Fruit fly (Drosophila melanogaster): ENCODE results near the gene gammaTub23C.

gammaTub23C gene

DNA sequence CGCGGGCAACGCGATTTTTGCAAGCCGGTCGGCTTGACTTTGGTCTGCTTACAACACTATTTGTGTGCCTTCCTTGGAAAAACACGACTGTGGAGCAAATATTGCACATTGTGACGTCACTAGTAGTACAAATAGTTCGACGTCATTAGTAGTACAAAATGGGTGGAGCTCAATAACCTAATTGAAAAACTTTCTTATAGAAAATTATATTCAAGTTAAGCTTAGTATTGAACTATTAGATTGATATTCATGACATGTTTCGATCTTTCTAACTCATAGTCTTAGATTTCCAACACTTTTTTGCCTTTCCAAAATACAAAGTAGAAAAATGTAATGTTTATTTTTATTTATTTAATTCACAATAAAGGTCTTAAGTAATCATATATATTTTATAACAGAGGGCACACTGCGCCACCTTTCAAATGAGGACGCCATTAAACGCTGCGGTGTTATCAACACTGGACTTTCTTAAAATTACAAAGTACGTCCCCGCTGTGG lies at the start of gene gammaTub23C, which contains the start of gene Rrp1:
Gene gammaTub23C (plus strand): TSS at position 453 of the 498 bp plus-strand sequence.
Gene Rrp1 (minus strand): TSS at position 70 of the 498 bp plus-strand sequence.
- TF ChIP-seq Dll (optimal IDR thresholded peaks at IDR 0.05) = no peak
- TF ChIP-seq pan (optimal IDR thresholded peaks at IDR 0.05) = no peak
- TF ChIP-seq EcR (GFP tag; optimal IDR thresholded peaks at IDR 0.05) = no peak
- no peak for TF ChIP-seq usp (GFP tag; optimal IDR thresholded peaks at IDR 0.05)
- TF ChIP-seq psq (optimal IDR thresholded peaks at IDR 0.05) = no peak
- TF ChIP-seq CG8478 (optimal IDR thresholded peaks at IDR 0.05) = no peak

DNA sequence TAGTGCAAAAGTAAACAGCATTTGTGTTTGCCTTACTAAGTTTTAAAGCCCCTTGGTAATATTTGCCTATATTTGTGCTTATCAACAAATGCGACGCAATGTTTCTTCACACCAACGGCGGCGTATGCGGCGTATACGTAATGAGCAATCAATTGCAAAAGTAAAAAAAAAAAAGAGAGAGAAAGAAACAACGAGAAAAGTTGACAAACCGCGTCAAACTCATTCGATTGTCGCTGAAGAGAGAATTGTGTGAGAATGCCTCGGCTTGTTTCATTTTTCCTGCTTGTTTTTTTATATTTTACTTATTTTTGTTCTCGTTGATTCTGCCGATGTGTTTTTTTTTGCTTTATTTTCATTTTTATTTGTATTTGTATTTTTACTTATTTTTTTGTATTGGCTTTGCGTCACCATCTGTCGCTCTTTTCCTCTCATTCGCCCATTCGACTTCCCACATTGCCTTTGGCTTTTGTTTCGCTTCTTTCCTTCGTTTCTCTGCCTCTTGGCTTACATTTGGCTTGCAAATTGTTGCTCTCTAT lies 48.4 kb upstream of the gammaTub23C start:
- TF ChIP-seq psq (optimal IDR thresholded peaks at IDR 0.05) (no peak), pan (optimal IDR thresholded peaks at IDR 0.05) (no peak), EcR (GFP tag; optimal IDR thresholded peaks at IDR 0.05) (no peak), Dll (optimal IDR thresholded peaks at IDR 0.05) (no peak), CG8478 (optimal IDR thresholded peaks at IDR 0.05) (no peak), usp (GFP tag; optimal IDR thresholded peaks at IDR 0.05) (no peak)

DNA sequence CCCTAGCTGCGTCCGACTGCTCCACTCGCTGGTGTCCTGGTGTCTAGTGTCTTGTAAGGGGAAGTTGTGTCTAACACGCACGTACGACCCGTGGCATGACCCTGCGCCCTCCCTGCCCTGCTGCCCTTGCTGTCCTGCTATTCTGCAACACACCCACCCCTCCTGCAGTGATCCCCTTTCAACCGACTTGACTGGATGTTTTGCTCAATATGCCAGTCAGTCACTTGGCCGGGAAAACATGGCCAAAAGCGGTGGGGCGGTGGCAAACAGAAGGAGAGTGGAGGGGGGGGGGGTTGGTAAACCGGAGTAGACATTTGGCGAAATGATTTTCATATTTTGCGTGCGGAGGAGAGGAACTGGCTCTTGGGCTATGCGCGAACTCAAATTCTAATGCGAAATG lies 42.0 kb upstream of the gammaTub23C start:
- no peak for TF ChIP-seq usp (GFP tag; optimal IDR thresholded peaks at IDR 0.05)
- no peak for TF ChIP-seq CG8478 (optimal IDR thresholded peaks at IDR 0.05)
- no peak for TF ChIP-seq pan (optimal IDR thresholded peaks at IDR 0.05)
- TF ChIP-seq psq (optimal IDR thresholded peaks at IDR 0.05) = no peak
- TF ChIP-seq EcR (GFP tag; optimal IDR thresholded peaks at IDR 0.05) = no peak
- no peak for TF ChIP-seq Dll (optimal IDR thresholded peaks at IDR 0.05)

DNA sequence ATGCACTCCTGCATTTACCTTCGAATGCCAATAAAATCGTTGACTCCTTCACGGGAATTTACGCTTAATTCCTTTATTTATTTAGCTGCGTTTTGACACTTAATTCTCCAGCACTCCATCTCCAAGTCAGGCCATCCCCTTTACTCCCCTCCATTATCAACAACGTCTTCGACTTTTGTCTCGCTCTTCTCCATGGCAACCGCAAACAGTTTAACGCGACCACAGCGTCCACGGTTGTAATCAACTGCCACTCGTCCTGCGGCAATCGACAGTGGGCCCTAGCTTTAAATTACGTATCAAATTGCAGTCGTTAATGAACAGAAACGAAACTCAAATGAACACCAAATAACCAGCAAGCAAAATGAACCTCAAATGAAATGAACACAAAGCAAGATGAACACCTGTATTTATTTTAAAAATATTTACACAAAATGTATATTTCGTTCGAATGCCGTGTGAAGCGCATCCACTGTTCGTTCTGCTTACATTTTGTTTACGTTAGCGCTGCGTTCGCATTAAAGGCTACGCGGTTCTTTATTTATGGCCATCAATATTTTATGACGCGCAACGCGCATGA lies 41.0 kb upstream of the gammaTub23C start:
- TF ChIP-seq usp (GFP tag; optimal IDR thresholded peaks at IDR 0.05) (no peak), psq (optimal IDR thresholded peaks at IDR 0.05) (no peak), Dll (optimal IDR thresholded peaks at IDR 0.05) (no peak), EcR (GFP tag; optimal IDR thresholded peaks at IDR 0.05) (no peak), pan (optimal IDR thresholded peaks at IDR 0.05) (no peak), CG8478 (optimal IDR thresholded peaks at IDR 0.05) (no peak)

DNA sequence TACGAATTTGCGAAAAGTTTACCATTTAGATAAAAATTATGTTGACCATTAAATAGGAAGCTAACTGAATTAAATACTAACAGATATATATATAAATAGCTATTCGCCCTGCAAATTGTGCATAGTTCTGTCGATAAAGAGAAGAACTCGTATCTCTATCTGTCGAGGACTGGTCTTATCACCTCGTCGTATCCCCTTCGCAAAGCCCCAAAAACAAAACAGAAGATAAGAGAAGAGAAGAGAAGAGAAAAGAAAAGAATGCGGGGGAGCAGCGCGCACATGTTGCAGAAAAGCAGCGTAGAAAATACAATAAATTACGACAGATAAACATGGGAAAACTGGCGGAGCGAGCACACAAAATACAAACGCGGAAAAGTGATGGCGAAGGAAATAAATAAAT lies 37.0 kb upstream of the gammaTub23C start:
- TF ChIP-seq usp (GFP tag; optimal IDR thresholded peaks at IDR 0.05) (no peak), EcR (GFP tag; optimal IDR thresholded peaks at IDR 0.05) (no peak), pan (optimal IDR thresholded peaks at IDR 0.05) (no peak), Dll (optimal IDR thresholded peaks at IDR 0.05) (no peak), psq (optimal IDR thresholded peaks at IDR 0.05) (no peak)

DNA sequence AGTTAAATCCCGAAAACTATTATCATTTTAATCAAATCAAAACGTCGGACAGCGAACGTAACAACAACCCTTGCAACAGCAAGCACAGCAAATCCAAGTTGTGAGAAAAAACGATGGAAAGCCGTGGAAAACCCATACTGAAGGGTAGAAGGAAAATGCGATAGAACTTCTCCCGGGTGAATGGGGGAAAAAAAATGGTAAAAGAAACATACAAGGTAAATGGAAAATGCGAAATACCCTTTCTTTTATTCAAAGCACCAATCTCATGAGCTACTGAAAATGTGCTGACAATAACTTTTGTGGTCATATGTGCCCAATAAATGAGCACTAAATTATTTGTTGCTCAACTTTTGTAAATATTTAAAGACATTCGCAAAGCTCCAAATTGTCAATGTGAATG lies 33.0 kb upstream of the gammaTub23C start:
- TF ChIP-seq pan (optimal IDR thresholded peaks at IDR 0.05) = no peak
- TF ChIP-seq psq (optimal IDR thresholded peaks at IDR 0.05) = no peak
- no peak for TF ChIP-seq CG8478 (optimal IDR thresholded peaks at IDR 0.05)
- no peak for TF ChIP-seq usp (GFP tag; optimal IDR thresholded peaks at IDR 0.05)

DNA sequence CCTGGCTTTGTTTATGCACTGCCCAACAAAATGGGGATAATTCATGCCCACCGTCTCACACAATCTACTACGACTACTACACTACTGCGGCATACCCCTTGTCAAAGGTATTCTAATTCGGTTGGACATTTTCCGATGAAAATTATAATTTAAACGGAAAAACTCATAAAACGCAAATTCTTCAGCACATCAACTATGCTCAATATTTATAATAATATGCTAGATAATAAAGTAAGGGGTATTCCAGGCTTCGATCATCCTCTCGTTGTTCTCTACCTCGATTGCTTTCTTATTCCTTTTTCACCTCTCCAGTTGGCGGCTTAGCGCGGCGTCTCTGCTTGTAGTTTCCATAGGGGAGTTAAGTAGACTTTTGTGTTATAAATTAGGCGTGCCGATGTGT lies 31.3 kb upstream of the gammaTub23C start:
- no peak for TF ChIP-seq psq (optimal IDR thresholded peaks at IDR 0.05)

DNA sequence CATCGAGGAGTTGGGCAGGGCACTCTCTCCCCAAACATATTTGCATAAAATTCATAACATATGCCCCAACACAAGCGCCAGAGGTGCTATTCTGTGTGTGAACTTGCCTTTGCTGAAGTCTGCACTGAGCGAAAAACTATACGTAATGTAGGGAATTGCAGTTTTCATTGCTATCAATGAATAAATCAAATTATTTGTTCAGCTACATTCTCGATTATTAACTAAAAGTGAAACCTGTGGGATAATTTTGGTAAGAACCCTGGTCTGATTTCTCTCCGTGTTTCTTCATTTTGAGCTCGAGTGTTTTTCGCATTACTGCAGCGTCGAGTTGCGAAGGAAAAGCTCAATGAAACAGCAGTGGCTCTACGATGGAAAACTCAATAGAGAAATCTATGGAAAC lies 30.1 kb upstream of the gammaTub23C start:
- TF ChIP-seq Dll (optimal IDR thresholded peaks at IDR 0.05) (no peak), EcR (GFP tag; optimal IDR thresholded peaks at IDR 0.05) (no peak), usp (GFP tag; optimal IDR thresholded peaks at IDR 0.05) (no peak)

DNA sequence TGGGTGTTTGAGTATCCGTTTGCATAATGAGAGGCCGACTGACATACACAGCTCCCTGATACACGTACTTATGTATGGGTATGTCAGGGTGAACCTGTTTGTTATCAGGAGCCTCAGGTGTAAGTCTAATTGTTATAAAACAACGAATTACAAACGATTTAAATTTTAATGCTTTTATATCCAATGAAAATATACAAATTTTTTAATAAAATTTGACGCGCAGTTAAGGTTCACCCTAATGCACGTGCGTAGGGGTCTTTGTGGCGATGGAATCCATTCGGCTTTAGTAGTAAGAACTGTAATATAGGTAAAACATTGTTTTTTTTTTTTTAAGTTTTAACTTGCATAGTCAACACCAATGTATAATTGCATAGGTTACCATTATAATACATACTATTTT lies 28.2 kb upstream of the gammaTub23C start:
- TF ChIP-seq usp (GFP tag; optimal IDR thresholded peaks at IDR 0.05) = no peak
- no peak for TF ChIP-seq pan (optimal IDR thresholded peaks at IDR 0.05)
- no peak for TF ChIP-seq Dll (optimal IDR thresholded peaks at IDR 0.05)
- TF ChIP-seq psq (optimal IDR thresholded peaks at IDR 0.05) = no peak
- no peak for TF ChIP-seq EcR (GFP tag; optimal IDR thresholded peaks at IDR 0.05)
- no peak for TF ChIP-seq CG8478 (optimal IDR thresholded peaks at IDR 0.05)

DNA sequence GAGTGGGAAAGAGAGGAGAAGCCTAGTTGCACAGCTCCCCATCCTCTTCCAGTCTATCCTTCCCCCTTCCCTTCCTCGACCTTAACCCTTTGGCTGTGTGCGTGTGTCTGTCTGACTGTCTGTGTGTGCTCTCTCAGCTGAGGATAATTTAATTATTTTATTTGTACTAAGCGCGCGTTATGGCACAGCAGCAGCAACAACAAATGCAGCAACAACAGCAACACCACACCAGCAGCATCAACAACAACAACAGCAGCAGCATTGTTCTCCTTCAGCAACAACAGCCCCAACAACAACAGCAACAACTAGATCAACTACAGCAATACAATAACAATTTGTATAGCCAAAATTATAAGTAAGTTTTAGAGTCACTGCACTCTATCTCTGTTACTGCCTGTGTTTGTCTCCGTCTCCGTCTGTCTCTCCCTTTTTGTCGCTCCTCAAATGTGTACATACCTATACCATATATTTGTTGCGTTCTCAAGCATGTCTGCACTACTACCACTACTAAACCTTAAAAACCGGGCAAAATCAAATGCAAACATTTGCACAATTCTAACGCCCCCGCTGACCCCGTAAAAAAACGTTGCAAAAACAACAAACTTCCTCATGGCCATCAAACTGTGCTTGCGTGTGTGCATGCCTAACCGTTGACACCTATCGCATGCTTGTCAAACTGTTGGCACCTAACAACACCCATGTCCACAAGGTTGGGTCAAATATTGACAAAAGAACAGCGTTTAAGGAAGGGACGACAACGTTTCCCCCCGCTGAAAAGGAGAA lies 27.1 kb upstream of the gammaTub23C start:
- TF ChIP-seq pan (optimal IDR thresholded peaks at IDR 0.05) (no peak), usp (GFP tag; optimal IDR thresholded peaks at IDR 0.05) (no peak), psq (optimal IDR thresholded peaks at IDR 0.05) (no peak), CG8478 (optimal IDR thresholded peaks at IDR 0.05) (no peak), EcR (GFP tag; optimal IDR thresholded peaks at IDR 0.05) (no peak), Dll (optimal IDR thresholded peaks at IDR 0.05) (no peak)

DNA sequence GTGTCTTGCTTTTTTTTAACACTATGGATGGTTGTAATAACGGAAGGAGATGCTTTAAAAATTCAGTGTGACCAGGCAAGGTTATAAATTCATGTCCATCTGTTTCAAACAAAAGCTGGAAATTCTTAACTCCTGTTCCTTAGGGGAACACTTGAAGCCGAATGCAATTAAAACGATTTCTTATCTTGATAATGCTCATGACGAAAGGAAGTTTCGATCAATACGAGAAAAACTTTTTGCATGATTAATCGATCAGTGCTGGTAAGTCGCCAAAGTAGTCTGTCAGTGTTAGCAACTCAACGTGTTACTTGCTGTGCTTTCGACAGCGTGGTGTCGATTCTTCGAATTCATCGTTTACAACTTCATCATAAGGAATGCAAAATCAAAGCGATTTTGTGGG lies 18.2 kb upstream of the gammaTub23C start, which contains the start of gene Rbp9:
Gene Rbp9 (plus strand): TSS at position 291 of the 400 bp plus-strand sequence.
- TF ChIP-seq pan (optimal IDR thresholded peaks at IDR 0.05) = no peak
- no peak for TF ChIP-seq EcR (GFP tag; optimal IDR thresholded peaks at IDR 0.05)
- TF ChIP-seq Dll (optimal IDR thresholded peaks at IDR 0.05) = no peak
- no peak for TF ChIP-seq psq (optimal IDR thresholded peaks at IDR 0.05)

DNA sequence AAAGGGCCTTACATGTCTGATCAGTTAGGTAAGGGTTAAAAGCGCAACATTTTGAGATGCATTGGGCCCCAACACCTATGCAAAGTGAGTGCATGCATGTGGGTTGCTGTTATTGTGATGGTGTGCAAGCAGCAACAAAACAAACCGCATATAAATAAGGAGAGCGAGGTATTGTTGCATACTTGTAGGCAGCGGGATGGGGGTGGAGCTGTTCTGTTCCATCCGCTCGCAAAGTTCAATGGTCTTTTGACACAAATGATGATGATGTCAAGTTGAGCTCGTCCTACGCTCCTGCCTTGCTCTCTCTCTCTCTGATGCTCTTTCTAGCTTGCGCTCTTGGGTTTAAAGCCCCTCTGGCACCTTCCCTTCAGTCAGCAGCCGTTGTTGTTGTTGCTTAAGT lies 17.0 kb upstream of the gammaTub23C start:
- TF ChIP-seq pan (optimal IDR thresholded peaks at IDR 0.05) (no peak), psq (optimal IDR thresholded peaks at IDR 0.05) (no peak), CG8478 (optimal IDR thresholded peaks at IDR 0.05) (peak; percentile 6), usp (GFP tag; optimal IDR thresholded peaks at IDR 0.05) (no peak), Dll (optimal IDR thresholded peaks at IDR 0.05) (peak; percentile 46), EcR (GFP tag; optimal IDR thresholded peaks at IDR 0.05) (peak in 1 of 2 experiments; percentile 90)
